Worm (Caenorhabditis elegans) whole organism, L2 larva: ENCODE measurements around the gene C15H11.1.

Experiments used
- Y55F3AM.14 ChIP-seq: fragments of 200-800 bp; sonication (Bioruptor generic); optimal IDR thresholded peaks from 2 replicates; lab custom pipeline; 2018; ENCODE audit warnings: mild to moderate bottlenecking, missing genetic modification characterization, missing compliant biosample characterization
- ama-1 ChIP-seq: fragments of 150-350 bp; optimal IDR thresholded peaks from 2 replicates; lab custom pipeline; 2018; ENCODE audit warnings: inconsistent platforms
- nhr-10 ChIP-seq: sonication (generic microtip); optimal IDR thresholded peaks from 2 replicates; lab custom pipeline; 2017; ENCODE audit warnings: missing biosample characterization, missing genetic modification characterization
- nhr-12 ChIP-seq: fragments of 150-350 bp; optimal IDR thresholded peaks from 2 replicates; lab custom pipeline; 2014; ENCODE audit warnings: missing biosample characterization, missing genetic modification characterization
- zag-1 ChIP-seq: fragments of 150-350 bp; optimal IDR thresholded peaks from 2 replicates; lab custom pipeline; 2014; ENCODE audit warnings: missing biosample characterization, missing genetic modification characterization

DNA sequence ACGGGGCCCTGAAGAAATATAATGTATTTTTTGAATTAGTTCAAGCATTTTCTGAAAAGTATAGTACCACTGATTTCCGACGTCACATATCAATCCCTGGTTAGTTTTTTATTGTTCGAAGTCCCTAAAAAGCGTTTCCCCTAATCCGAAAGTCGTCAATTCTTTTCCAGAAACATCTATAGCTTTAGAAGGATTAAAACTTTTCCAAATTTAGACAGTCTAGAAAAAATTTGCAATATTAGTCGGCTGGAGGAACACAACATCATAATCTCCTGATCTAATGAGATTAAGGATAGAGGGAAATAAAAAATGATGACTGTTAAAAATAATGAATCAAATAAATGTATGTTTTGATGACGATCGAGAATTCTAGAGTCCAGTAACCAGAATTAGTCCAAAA, 15.6 kb upstream of the C15H11.1 start:
- TF ChIP-seq nhr-10 (no peak), nhr-12 (no peak), zag-1 (tag; lab: Kevin White, UChicago) (no peak), Y55F3AM.14 (GFP tag; lab: Kevin White, UChicago) (no peak), ama-1 (lab: Kevin White, UChicago) (no peak)
